Worm (Caenorhabditis elegans) whole organism, early embryonic: ENCODE data around the gene Y26G10.4.

Experiments used
- ama-1 ChIP-seq: fragments of 150-350 bp; optimal IDR thresholded peaks from 2 replicates; lab custom pipeline; 2014
- ceh-36 ChIP-seq: sonication (generic microtip); optimal IDR thresholded peaks from 2 replicates; lab custom pipeline; 2016; ENCODE audit warnings: missing genetic modification characterization, inconsistent platforms, missing compliant biosample characterization
- ets-7 ChIP-seq: sonication (generic microtip); optimal IDR thresholded peaks from 2 replicates; lab custom pipeline; 2016; ENCODE audit warnings: missing genotype, missing genetic modification characterization, missing compliant biosample characterization
- flt-1 ChIP-seq: fragments of 200-800 bp; sonication (Bioruptor generic); IDR thresholded peaks from 2 replicates; pipeline ENCODE4 v1.3.6; 2022; ENCODE audit warnings: missing genetic modification characterization, missing compliant biosample characterization
- hmg-4 ChIP-seq: fragments of 200-800 bp; sonication (Bioruptor generic); optimal IDR thresholded peaks from 2 replicates; lab custom pipeline; 2018; ENCODE audit warnings: mild to moderate bottlenecking, missing genetic modification characterization, missing compliant biosample characterization
- hnd-1 ChIP-seq: sonication (generic microtip); optimal IDR thresholded peaks from 2 replicates; lab custom pipeline; 2016; ENCODE audit warnings: missing genetic modification characterization, missing compliant biosample characterization
- pes-1 ChIP-seq: fragments of 200-800 bp; sonication (Bioruptor generic); IDR thresholded peaks from 2 replicates; pipeline ENCODE4 v1.3.6; 2022; ENCODE audit warnings: missing genetic modification reagents, missing genetic modification characterization, missing compliant biosample characterization
- tbx-37 ChIP-seq: fragments of 200-800 bp; sonication (Bioruptor generic); conservative IDR thresholded peaks from 2 replicates; pipeline ENCODE4 v1.3.6; 2022; ENCODE audit warnings: missing genetic modification reagents, missing genetic modification characterization, missing compliant biosample characterization

ce11 chrV:17700728-17701262 is 1.8 kb upstream of the Y26G10.4 start, which contains the start of the genes Y26G10.5 and srh-32:
- TF ChIP-seq hnd-1 (tag; lab: Kevin White, UChicago) (no peak), pes-1 (GFP tag; lab: Robert Waterston, UW) (no peak), hmg-4 (GFP tag; lab: Kevin White, UChicago) (no peak), flt-1 (no peak), ama-1 (lab: Kevin White, UChicago) (no peak), tbx-37 (GFP tag; lab: Robert Waterston, UW) (no peak), ceh-36 (no peak), ets-7 (no peak)
